Worm (Caenorhabditis elegans) whole organism, L4 larva: ENCODE data around the gene F26F4.12.

Experiments
- F49E8.2 ChIP-seq: sonication (generic microtip); optimal IDR thresholded peaks from 2 replicates; lab custom pipeline; 2016; ENCODE audit warnings: missing compliant biosample characterization, mild to moderate bottlenecking, missing genetic modification characterization, borderline replicate concordance
- T20F7.1 ChIP-seq: fragments of 200-800 bp; sonication (Bioruptor generic); optimal IDR thresholded peaks from 2 replicates; lab custom pipeline; 2018; ENCODE audit warnings: mild to moderate bottlenecking, missing genetic modification characterization, missing compliant biosample characterization
- fos-1 ChIP-seq: fragments of 150-350 bp; optimal IDR thresholded peaks from 2 replicates; lab custom pipeline; 2014; ENCODE audit warnings: missing biosample characterization, missing genetic modification characterization
- nhr-11 ChIP-seq: fragments of 150-350 bp; optimal IDR thresholded peaks from 2 replicates; lab custom pipeline; 2014; ENCODE audit warnings: missing biosample characterization, missing genetic modification characterization
- nhr-111 ChIP-seq: fragments of 200-800 bp; sonication (Bioruptor generic); optimal IDR thresholded peaks from 2 replicates; lab custom pipeline; 2018; ENCODE audit warnings: mild to moderate bottlenecking, missing genetic modification characterization, missing compliant biosample characterization
- nhr-48 ChIP-seq: sonication (generic microtip); optimal IDR thresholded peaks from 2 replicates; lab custom pipeline; 2016; ENCODE audit warnings: mild to moderate bottlenecking, missing genetic modification characterization, missing compliant biosample characterization

ce11 chrIII:4875663-4876062 is 34.2 kb downstream of the F26F4.12 start:
- TF ChIP-seq nhr-11 (no peak), fos-1 (no peak), nhr-111 (no peak), F49E8.2 (tag; lab: Kevin White, UChicago) (no peak), T20F7.1 (GFP tag; lab: Kevin White, UChicago) (no peak), nhr-48 (no peak)
